Worm (Caenorhabditis elegans) whole organism, mixed stage, embryonic: ENCODE data around the gene T04F3.5.

Source experiments
- M03D4.4 ChIP-seq: sonication (generic microtip); optimal IDR thresholded peaks from 2 replicates; lab custom pipeline; 2017; ENCODE audit warnings: mild to moderate bottlenecking, missing genetic modification characterization, missing compliant biosample characterization
- bed-3 ChIP-seq: fragments of 200-800 bp; sonication (Bioruptor generic); optimal IDR thresholded peaks from 3 replicates; lab custom pipeline; 2018; ENCODE audit warnings: mild to moderate bottlenecking, missing genetic modification characterization, moderate library complexity, missing compliant biosample characterization
- blmp-1 ChIP-seq: fragments of 150-350 bp; optimal IDR thresholded peaks from 2 replicates; lab custom pipeline; 2014; ENCODE audit warnings: missing biosample characterization, missing genetic modification characterization
- ceh-39 ChIP-seq: fragments of 150-350 bp; optimal IDR thresholded peaks from 2 replicates; lab custom pipeline; 2014; ENCODE audit warnings: missing biosample characterization, missing genetic modification characterization
- ceh-43 ChIP-seq: fragments of 200-800 bp; sonication (Bioruptor generic); optimal IDR thresholded peaks from 2 replicates; lab custom pipeline; 2018; ENCODE audit warnings: mild to moderate bottlenecking, missing genetic modification characterization, moderate library complexity, missing compliant biosample characterization
- ces-1 ChIP-seq: fragments of 150-350 bp; optimal IDR thresholded peaks from 2 replicates; lab custom pipeline; 2014; ENCODE audit warnings: missing biosample characterization, missing genetic modification reagents, missing genetic modification characterization
- cnd-1 ChIP-seq: fragments of 200-800 bp; sonication (Bioruptor generic); optimal IDR thresholded peaks from 2 replicates; lab custom pipeline; 2018; ENCODE audit warnings: mild to moderate bottlenecking, missing genetic modification characterization, missing compliant biosample characterization
- drap-1 ChIP-seq: fragments of 200-800 bp; sonication (Bioruptor generic); optimal IDR thresholded peaks from 3 replicates; lab custom pipeline; 2018; ENCODE audit warnings: mild to moderate bottlenecking, missing genetic modification characterization, missing compliant biosample characterization
- elt-1 ChIP-seq: sonication (generic microtip); optimal IDR thresholded peaks from 2 replicates; lab custom pipeline; 2017; ENCODE audit warnings: missing genetic modification characterization, mild to moderate bottlenecking, missing compliant biosample characterization, antibody characterized with exemption, moderate library complexity, borderline replicate concordance; ENCODE audit not compliant: insufficient read depth
- flh-1 ChIP-seq: fragments of 200-800 bp; sonication (Bioruptor generic); optimal IDR thresholded peaks from 2 replicates; lab custom pipeline; 2018; ENCODE audit warnings: mild to moderate bottlenecking, missing genetic modification characterization, moderate library complexity, missing compliant biosample characterization
- ham-2 ChIP-seq: fragments of 200-800 bp; sonication (Bioruptor generic); optimal IDR thresholded peaks from 2 replicates; lab custom pipeline; 2018; ENCODE audit warnings: mild to moderate bottlenecking, missing genetic modification characterization, missing compliant biosample characterization
- hlh-1 ChIP-seq: fragments of 150-350 bp; optimal IDR thresholded peaks from 2 replicates; lab custom pipeline; 2014; ENCODE audit warnings: missing biosample characterization, missing genetic modification reagents, missing genetic modification characterization
- lin-13 ChIP-seq: fragments of 150-350 bp; optimal IDR thresholded peaks from 2 replicates; lab custom pipeline; 2014; ENCODE audit warnings: missing biosample characterization, missing genetic modification characterization
- lsy-2 ChIP-seq: fragments of 150-350 bp; optimal IDR thresholded peaks from 2 replicates; lab custom pipeline; 2014; ENCODE audit warnings: missing biosample characterization, missing genetic modification characterization
- mab-5 ChIP-seq: fragments of 150-350 bp; optimal IDR thresholded peaks from 2 replicates; lab custom pipeline; 2014; ENCODE audit warnings: missing biosample characterization, missing genetic modification characterization
- mep-1 ChIP-seq: fragments of 150-350 bp; optimal IDR thresholded peaks from 2 replicates; lab custom pipeline; 2017; ENCODE audit warnings: missing biosample characterization, missing genetic modification reagents, missing genetic modification characterization, inconsistent platforms
- mls-2 ChIP-seq: sonication (generic microtip); optimal IDR thresholded peaks from 2 replicates; lab custom pipeline; 2016; ENCODE audit warnings: mild to moderate bottlenecking, missing genetic modification characterization, moderate library complexity, missing compliant biosample characterization
- nhr-12 ChIP-seq: fragments of 150-350 bp; optimal IDR thresholded peaks from 2 replicates; lab custom pipeline; 2014; ENCODE audit warnings: missing biosample characterization, missing genetic modification characterization
- nhr-2 ChIP-seq: fragments of 150-350 bp; optimal IDR thresholded peaks from 2 replicates; lab custom pipeline; 2014; ENCODE audit warnings: missing biosample characterization, missing genetic modification characterization
- nhr-237 ChIP-seq: fragments of 150-350 bp; optimal IDR thresholded peaks from 2 replicates; lab custom pipeline; 2014; ENCODE audit warnings: missing biosample characterization, missing genetic modification characterization
- nhr-28 ChIP-seq: fragments of 150-350 bp; optimal IDR thresholded peaks from 2 replicates; lab custom pipeline; 2014; ENCODE audit warnings: missing biosample characterization, missing genetic modification characterization
- nhr-76 ChIP-seq: sonication (generic microtip); optimal IDR thresholded peaks from 2 replicates; lab custom pipeline; 2017; ENCODE audit warnings: missing biosample characterization, missing genetic modification characterization
- pha-4 ChIP-seq: fragments of 150-350 bp; optimal IDR thresholded peaks from 2 replicates; lab custom pipeline; 2018; ENCODE audit warnings: missing biosample characterization, missing genetic modification reagents, missing genetic modification characterization
- sem-2 ChIP-seq: fragments of 200-800 bp; sonication (Bioruptor generic); optimal IDR thresholded peaks from 2 replicates; lab custom pipeline; 2018; ENCODE audit warnings: mild to moderate bottlenecking, missing genetic modification characterization, missing compliant biosample characterization
- snpc-4 ChIP-seq: fragments of 150-350 bp; optimal IDR thresholded peaks from 2 replicates; lab custom pipeline; 2014; ENCODE audit warnings: missing biosample characterization, missing genetic modification characterization
- tbx-8 ChIP-seq: fragments of 200-800 bp; sonication (Bioruptor generic); optimal IDR thresholded peaks from 2 replicates; lab custom pipeline; 2018; ENCODE audit warnings: mild to moderate bottlenecking, missing genetic modification characterization, moderate library complexity, missing compliant biosample characterization
- unc-120 ChIP-seq: sonication (generic microtip); optimal IDR thresholded peaks from 2 replicates; lab custom pipeline; 2017; ENCODE audit warnings: missing genetic modification characterization, missing compliant biosample characterization; ENCODE audit not compliant: poor library complexity, severe bottlenecking
- unc-39 ChIP-seq: fragments of 150-350 bp; optimal IDR thresholded peaks from 2 replicates; lab custom pipeline; 2014; ENCODE audit warnings: missing biosample characterization, missing genetic modification characterization
- unc-62 ChIP-seq: fragments of 150-350 bp; optimal IDR thresholded peaks from 2 replicates; lab custom pipeline; 2014; ENCODE audit warnings: missing biosample characterization, missing genetic modification reagents, missing genetic modification characterization
- zip-8 ChIP-seq: fragments of 150-350 bp; optimal IDR thresholded peaks from 2 replicates; lab custom pipeline; 2014; ENCODE audit warnings: missing biosample characterization, missing genetic modification characterization
- ztf-11 ChIP-seq: fragments of 150-350 bp; optimal IDR thresholded peaks from 2 replicates; lab custom pipeline; 2014; ENCODE audit warnings: missing biosample characterization, missing genetic modification characterization

Gene T04F3.5

DNA sequence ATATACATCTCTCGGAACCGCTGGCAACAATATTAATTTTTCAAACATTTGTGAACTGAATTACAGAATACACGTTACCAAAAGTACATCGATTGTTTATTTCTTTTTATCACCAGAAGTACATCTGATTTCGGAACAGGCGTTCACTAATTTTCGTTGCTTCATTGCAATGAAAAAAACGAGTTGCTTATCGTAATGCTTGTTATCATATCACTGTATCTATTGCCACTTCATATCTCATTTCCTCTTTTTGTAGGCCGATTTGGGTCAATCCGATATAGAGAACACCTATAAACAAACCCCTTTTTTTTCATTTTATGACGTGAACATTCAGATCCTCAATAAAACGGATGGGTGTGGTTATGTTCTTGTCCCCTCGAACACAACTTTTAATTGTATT, 23.1 kb upstream of the T04F3.5 start:
- TF ChIP-seq blmp-1 (no peak), nhr-76 (tag; lab: Kevin White, UChicago) (no peak), mab-5 (tag; lab: Kevin White, UChicago) (no peak), mls-2 (tag; lab: Kevin White, UChicago) (no peak), unc-62 (no peak), lsy-2 (tag; lab: Kevin White, UChicago) (no peak), bed-3 (no peak), ceh-43 (GFP tag; lab: Kevin White, UChicago) (no peak), ztf-11 (tag; lab: Kevin White, UChicago) (no peak), sem-2 (GFP tag; lab: Kevin White, UChicago) (no peak), mep-1 (tag; lab: Kevin White, UChicago) (no peak), snpc-4 (tag; lab: Kevin White, UChicago) (no peak), elt-1 (tag; lab: Kevin White, UChicago) (no peak), nhr-2 (tag; lab: Kevin White, UChicago) (no peak), M03D4.4 (tag; lab: Kevin White, UChicago) (no peak), cnd-1 (no peak), drap-1 (GFP tag; lab: Kevin White, UChicago) (no peak)

DNA sequence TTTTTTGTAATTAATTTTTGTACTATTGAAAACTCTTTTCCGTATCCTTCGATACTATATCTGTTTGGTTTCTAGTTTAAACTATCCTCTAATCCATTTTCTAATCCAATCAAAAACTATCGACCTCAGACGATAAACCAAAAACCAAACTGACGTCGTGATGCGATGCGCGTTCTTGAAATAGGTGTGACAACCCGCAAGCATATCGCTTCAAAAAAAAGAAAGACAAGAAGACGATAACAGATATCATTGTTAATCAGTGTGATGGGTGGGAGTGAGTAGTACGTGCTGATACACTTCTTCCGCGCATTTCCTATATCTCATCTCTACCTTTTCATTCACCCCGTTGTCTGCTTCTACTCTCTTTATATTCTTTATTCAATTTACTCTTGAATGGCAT, 20.7 kb upstream of the T04F3.5 start, which contains the start of gene T04F3.1:
Gene T04F3.1, plus strand, starts transcription at position 246 of the 400 bp plus-strand sequence.
- no peak for TF ChIP-seq ceh-43 (GFP tag; lab: Kevin White, UChicago)
- no peak for TF ChIP-seq flh-1 (GFP tag; lab: Kevin White, UChicago)
- no peak for TF ChIP-seq blmp-1
- TF ChIP-seq ceh-39 (tag; lab: Kevin White, UChicago) = no peak
- TF ChIP-seq nhr-12 = no peak
- TF ChIP-seq drap-1 (GFP tag; lab: Kevin White, UChicago) = no peak
- no peak for TF ChIP-seq ztf-11 (tag; lab: Kevin White, UChicago)

DNA sequence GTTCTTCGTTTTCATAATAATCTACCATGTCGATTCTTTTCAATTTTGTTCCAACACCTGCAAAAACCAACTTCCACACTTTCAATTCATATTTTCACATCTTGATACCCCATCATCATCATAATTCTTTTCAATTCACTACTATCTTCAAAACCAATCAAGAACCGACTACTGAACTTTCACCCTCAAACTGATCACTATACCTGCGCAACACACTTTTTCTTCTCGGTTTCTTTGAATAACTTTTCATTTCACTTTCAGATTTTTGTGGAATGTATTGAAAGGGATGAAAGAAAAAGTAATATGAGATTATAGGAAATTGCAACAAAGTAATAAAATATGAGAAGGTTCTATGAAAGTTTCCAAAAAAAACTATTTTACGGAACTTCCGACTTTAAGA, 19.4 kb upstream of the T04F3.5 start:
- no peak for TF ChIP-seq nhr-76 (tag; lab: Kevin White, UChicago)
- no peak for TF ChIP-seq zip-8
- TF ChIP-seq flh-1 (GFP tag; lab: Kevin White, UChicago) = no peak
- no peak for TF ChIP-seq lsy-2 (tag; lab: Kevin White, UChicago)
- no peak for TF ChIP-seq ceh-39 (tag; lab: Kevin White, UChicago)
- TF ChIP-seq sem-2 (GFP tag; lab: Kevin White, UChicago) = no peak
- TF ChIP-seq snpc-4 (tag; lab: Kevin White, UChicago) = no peak
- no peak for TF ChIP-seq mls-2 (tag; lab: Kevin White, UChicago)
- TF ChIP-seq blmp-1 = no peak
- no peak for TF ChIP-seq nhr-237 (tag; lab: Kevin White, UChicago)
- TF ChIP-seq elt-1 (tag; lab: Kevin White, UChicago) = no peak
- no peak for TF ChIP-seq nhr-12
- TF ChIP-seq mep-1 (tag; lab: Kevin White, UChicago) = no peak
- no peak for TF ChIP-seq hlh-1
- TF ChIP-seq mab-5 (tag; lab: Kevin White, UChicago) = no peak
- TF ChIP-seq ces-1 (GFP tag; lab: Kevin White, UChicago) = no peak
- TF ChIP-seq tbx-8 (GFP tag; lab: Kevin White, UChicago) = no peak
- no peak for TF ChIP-seq lin-13 (tag; lab: Kevin White, UChicago)
- no peak for TF ChIP-seq unc-62

DNA sequence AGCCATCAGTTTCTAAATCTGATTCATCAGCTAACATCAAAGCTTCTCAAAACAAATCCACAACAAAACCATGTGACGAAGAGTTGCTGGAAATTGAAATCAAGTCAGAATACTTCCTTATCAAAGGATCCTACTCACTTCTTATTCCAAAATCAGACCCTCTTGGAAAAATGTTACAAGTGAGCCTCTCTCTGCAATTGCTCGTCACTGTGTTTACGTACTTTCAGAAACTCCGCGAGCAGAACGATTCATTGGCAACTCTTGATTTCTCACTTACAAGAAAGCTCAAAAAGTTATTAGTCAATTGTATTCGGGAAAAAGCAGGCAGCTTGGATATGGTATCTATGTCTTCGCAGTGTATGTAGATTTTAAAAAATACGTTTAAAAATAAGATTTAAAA, 9.0 kb upstream of the T04F3.5 start:
- TF ChIP-seq bed-3 (no peak), nhr-28 (no peak), flh-1 (GFP tag; lab: Kevin White, UChicago) (no peak), nhr-76 (tag; lab: Kevin White, UChicago) (no peak), lin-13 (tag; lab: Kevin White, UChicago) (no peak), mab-5 (tag; lab: Kevin White, UChicago) (no peak), pha-4 (tag; lab: Kevin White, UChicago) (no peak), unc-120 (tag; lab: Kevin White, UChicago) (no peak), ham-2 (no peak), ztf-11 (tag; lab: Kevin White, UChicago) (no peak), unc-39 (tag; lab: Kevin White, UChicago) (no peak)

DNA sequence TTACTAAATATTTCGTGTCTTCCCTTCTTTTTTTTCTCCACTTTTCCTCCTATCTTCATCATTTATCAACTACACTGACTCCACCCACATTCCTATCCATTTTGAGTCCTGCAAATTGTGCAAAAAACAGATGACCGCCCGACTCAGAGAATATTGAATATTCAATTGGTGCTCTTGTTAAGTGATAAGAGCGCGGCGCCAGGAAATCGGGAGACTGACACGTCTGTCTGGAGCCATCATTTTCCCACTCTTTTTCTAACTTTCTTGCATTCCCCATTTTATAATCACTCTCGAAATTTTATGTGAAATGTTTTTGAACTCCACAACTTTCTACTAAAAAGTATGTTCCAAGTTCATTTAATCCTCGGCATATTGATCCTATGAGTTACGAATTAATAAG, 4.6 kb upstream of the T04F3.5 start:
- TF ChIP-seq nhr-76 (tag; lab: Kevin White, UChicago) = no peak
- TF ChIP-seq mab-5 (tag; lab: Kevin White, UChicago) = no peak
